Worm (Caenorhabditis elegans): ENCODE data around the gene F18H3.1.

Gene F18H3.1

ce11 chrX:13556066-13556465 lies 36.6 kb downstream of the F18H3.1 start, which contains the start of gene glb-20:
glb-20 (minus strand) TSS chrX:13556166.
- no peak for TF ChIP-seq hlh-17 (GFP tag; optimal IDR thresholded peaks at IDR 0.05; ENCODE audit: borderline replicate concordance)
- no peak for TF ChIP-seq nhr-85 (tag)
- no peak for TF ChIP-seq egl-27 (tag; optimal IDR thresholded peaks at IDR 0.05)
- TF ChIP-seq aly-2 (tag; optimal IDR thresholded peaks at IDR 0.05): no peak
- no peak for TF ChIP-seq unc-130 (tag; optimal IDR thresholded peaks at IDR 0.05)
- TF ChIP-seq ceh-90 (tag; optimal IDR thresholded peaks at IDR 0.05): no peak
- TF ChIP-seq nhr-28 (tag; optimal IDR thresholded peaks at IDR 0.05): no peak
- TF ChIP-seq ceh-63 (GFP tag; optimal IDR thresholded peaks at IDR 0.05): no peak
- TF ChIP-seq ceh-88 (GFP tag; IDR thresholded peaks at IDR 0.05): no peak

- TF ChIP-seq elt-2 (tag; optimal IDR thresholded peaks at IDR 0.05) (no peak), nhr-71 (tag; optimal IDR thresholded peaks at IDR 0.05) (peak; percentile 41), rnt-1 (tag; optimal IDR thresholded peaks at IDR 0.05) (peak; percentile 31), lin-14 (GFP tag; optimal IDR thresholded peaks at IDR 0.05) (peak; percentile 70)
Measured at ce11 chrX:13558667-13559066, 39.2 kb downstream of the F18H3.1 start.

ce11 chrX:13561954-13562353 lies 42.5 kb downstream of the F18H3.1 start:
- TF ChIP-seq lin-15B (tag; optimal IDR thresholded peaks at IDR 0.05) (no peak), unc-98 (GFP tag; IDR thresholded peaks at IDR 0.05) (no peak), nhr-19 (GFP tag; conservative IDR thresholded peaks at IDR 0.05) (peak; percentile 14), dsc-1 (tag; optimal IDR thresholded peaks at IDR 0.05) (no peak), nhr-20 (tag; optimal IDR thresholded peaks at IDR 0.05) (peak; percentile 7), C04F5.9 (tag; optimal IDR thresholded peaks at IDR 0.05) (no peak), Y116A8C.19 (tag; optimal IDR thresholded peaks at IDR 0.05; ENCODE audit: borderline replicate concordance) (no peak), fkh-8 (tag; optimal IDR thresholded peaks at IDR 0.05) (no peak), pax-3 (tag; optimal IDR thresholded peaks at IDR 0.05) (no peak), blmp-1 (tag; optimal IDR thresholded peaks at IDR 0.05) (peak; percentile 26), zip-4 (GFP tag; optimal IDR thresholded peaks at IDR 0.05) (no peak), pqm-1 (tag; optimal IDR thresholded peaks at IDR 0.05) (no peak), unc-130 (tag; optimal IDR thresholded peaks at IDR 0.05) (no peak), ceh-88 (GFP tag; IDR thresholded peaks at IDR 0.05) (no peak), irx-1 (tag; optimal IDR thresholded peaks at IDR 0.05) (no peak), sox-4 (tag; optimal IDR thresholded peaks at IDR 0.05) (no peak), swsn-7 (tag; optimal IDR thresholded peaks at IDR 0.05) (no peak), pag-3 (tag; optimal IDR thresholded peaks at IDR 0.05; ENCODE audit: borderline replicate concordance, insufficient read depth) (peak; percentile 62), jun-1 (tag; optimal IDR thresholded peaks at IDR 0.05) (no peak), nhr-237 (tag; optimal IDR thresholded peaks at IDR 0.05) (no peak), unc-62 (GFP tag; optimal IDR thresholded peaks at IDR 0.05) (no peak), nhr-84 (tag; optimal IDR thresholded peaks at IDR 0.05) (no peak), mef-2 (tag; optimal IDR thresholded peaks at IDR 0.05) (peak; percentile 22), nhr-77 (tag; optimal IDR thresholded peaks at IDR 0.05) (no peak), mab-9 (GFP tag; IDR thresholded peaks at IDR 0.05) (no peak), unc-30 (tag; optimal IDR thresholded peaks at IDR 0.05) (no peak), lsy-2 (tag; optimal IDR thresholded peaks at IDR 0.05) (peak in 1 of 2 experiments; percentile 9), egl-13 (tag; optimal IDR thresholded peaks at IDR 0.05) (no peak), hpl-2 (GFP tag; optimal IDR thresholded peaks at IDR 0.05) (no peak), aly-2 (tag; optimal IDR thresholded peaks at IDR 0.05) (no peak), lin-13 (GFP tag; optimal IDR thresholded peaks at IDR 0.05) (no peak), unc-86 (tag; optimal IDR thresholded peaks at IDR 0.05) (no peak), sptf-1 (tag; optimal IDR thresholded peaks at IDR 0.05) (no peak), lin-35 (GFP tag; optimal IDR thresholded peaks at IDR 0.05) (no peak), nhr-28 (tag; optimal IDR thresholded peaks at IDR 0.05) (no peak), lin-39 (tag; optimal IDR thresholded peaks at IDR 0.05) (peak; percentile 32), fos-1 (tag; optimal IDR thresholded peaks at IDR 0.05) (no peak), rnt-1 (tag; optimal IDR thresholded peaks at IDR 0.05) (peak; percentile 49), ces-1 (GFP tag; optimal IDR thresholded peaks at IDR 0.05) (no peak), nhr-11 (tag; optimal IDR thresholded peaks at IDR 0.05) (no peak), nhr-71 (tag; optimal IDR thresholded peaks at IDR 0.05) (peak; percentile 62), snpc-4 (tag; optimal IDR thresholded peaks at IDR 0.05) (no peak)
